Worm (Caenorhabditis elegans) whole organism, young adult: ENCODE data around the gene srw-141.

Experiments
- F33H1.4 ChIP-seq: fragments of 200-800 bp; sonication (Bioruptor generic); IDR thresholded peaks from 2 replicates; pipeline ENCODE4 v1.3.6; 2022; ENCODE audit warnings: missing genetic modification reagents, missing genetic modification characterization, missing compliant biosample characterization
- nhr-120 ChIP-seq: fragments of 200-800 bp; sonication (Bioruptor generic); IDR thresholded peaks from 2 replicates; pipeline ENCODE4 v1.3.6; 2022; ENCODE audit warnings: missing genetic modification characterization, missing compliant biosample characterization

ce11 chrV:2892976-2893375 lies 45.4 kb downstream of the srw-141 start, which contains the start of gene srh-127:
- no peak for TF ChIP-seq nhr-120
- no peak for TF ChIP-seq F33H1.4 (GFP tag; lab: Robert Waterston, UW)
